Fruit fly (Drosophila melanogaster) whole organism, embryonic: ENCODE results near the gene HP1b.

Experiments
- Atf-2 ChIP-seq: fragments of 200-800 bp; sonication (Bioruptor generic); optimal IDR thresholded peaks from 2 replicates; lab custom pipeline; 2016; ENCODE audit warnings: missing biosample characterization, missing genetic modification characterization
- BEAF-32 ChIP-seq: fragments of 200-800 bp; sonication (Bioruptor generic); optimal IDR thresholded peaks from 3 replicates; lab custom pipeline; 2017; ENCODE audit warnings: missing biosample characterization, missing genetic modification characterization, mild to moderate bottlenecking, moderate library complexity, missing genetic modification reagents
- CG10147 ChIP-seq: fragments of 200-800 bp; sonication (Bioruptor generic); optimal IDR thresholded peaks from 2 replicates; lab custom pipeline; 2019; ENCODE audit warnings: missing biosample characterization, mild to moderate bottlenecking, missing genetic modification characterization, moderate library complexity
- CG10321 ChIP-seq: fragments of 200-800 bp; sonication (Bioruptor generic); IDR thresholded peaks from 2 replicates; pipeline ENCODE4 v1.3.6; 2022; ENCODE audit warnings: missing biosample characterization, missing genetic modification characterization
- CG10431 ChIP-seq: fragments of 200-800 bp; sonication (Bioruptor generic); optimal IDR thresholded peaks from 3 replicates; lab custom pipeline; 2018; ENCODE audit warnings: missing biosample characterization, mild to moderate bottlenecking, missing genetic modification characterization
- CG11696 ChIP-seq: fragments of 200-800 bp; sonication (Bioruptor generic); IDR thresholded peaks from 2 replicates; pipeline ENCODE4 v1.3.6; 2022; ENCODE audit warnings: missing biosample characterization, missing genetic modification characterization
- CG12155 ChIP-seq: fragments of 200-800 bp; sonication (Bioruptor generic); optimal IDR thresholded peaks from 3 replicates; lab custom pipeline; 2016; ENCODE audit warnings: missing biosample characterization, missing genetic modification characterization
- CG12219 ChIP-seq: fragments of 200-800 bp; sonication (Bioruptor generic); optimal IDR thresholded peaks from 3 replicates; lab custom pipeline; 2018; ENCODE audit warnings: missing biosample characterization, mild to moderate bottlenecking, missing genetic modification characterization
- CG15269 ChIP-seq: fragments of 200-800 bp; sonication (Bioruptor generic); optimal IDR thresholded peaks from 2 replicates; lab custom pipeline; 2018; ENCODE audit warnings: missing biosample characterization, mild to moderate bottlenecking, missing genetic modification characterization, moderate library complexity
- CG15696 ChIP-seq: fragments of 200-800 bp; sonication (Bioruptor generic); optimal IDR thresholded peaks from 2 replicates; lab custom pipeline; 2019; ENCODE audit warnings: missing biosample characterization, mild to moderate bottlenecking, missing genetic modification characterization, moderate library complexity
- CG18011 ChIP-seq: fragments of 200-800 bp; sonication (Bioruptor generic); optimal IDR thresholded peaks from 2 replicates; lab custom pipeline; 2017; ENCODE audit warnings: missing biosample characterization, missing genetic modification characterization, mild to moderate bottlenecking, moderate library complexity, missing genotype
- CG30020 ChIP-seq: fragments of 200-800 bp; optimal IDR thresholded peaks from 2 replicates; lab custom pipeline; 2019; ENCODE audit warnings: missing biosample characterization, mild to moderate bottlenecking, missing genetic modification characterization, moderate library complexity
- CG3163 ChIP-seq: fragments of 200-800 bp; sonication (Bioruptor generic); optimal IDR thresholded peaks from 3 replicates; lab custom pipeline; 2016; ENCODE audit warnings: missing biosample characterization, missing genetic modification characterization
- CG33213 ChIP-seq: fragments of 200-800 bp; sonication (Bioruptor generic); optimal IDR thresholded peaks from 3 replicates; lab custom pipeline; 2016; ENCODE audit warnings: missing biosample characterization, missing genetic modification characterization
- CG3838 ChIP-seq: fragments of 200-800 bp; sonication (Bioruptor generic); optimal IDR thresholded peaks from 3 replicates; lab custom pipeline; 2016; ENCODE audit warnings: missing biosample characterization, missing genetic modification characterization
- CG4360 ChIP-seq: fragments of 200-800 bp; sonication (Bioruptor generic); IDR thresholded peaks from 2 replicates; pipeline ENCODE4 v1.3.6; 2022; ENCODE audit warnings: missing biosample characterization, missing genetic modification characterization
- CG4404 ChIP-seq: fragments of 200-800 bp; sonication (Bioruptor generic); IDR thresholded peaks from 2 replicates; pipeline ENCODE4 v1.3.6; 2022; ENCODE audit warnings: missing biosample characterization, missing genetic modification characterization
- CG4854 ChIP-seq: fragments of 200-800 bp; sonication (Bioruptor generic); optimal IDR thresholded peaks from 2 replicates; lab custom pipeline; 2016; ENCODE audit warnings: missing biosample characterization, missing genetic modification characterization, inconsistent platforms
- CG6689 ChIP-seq: fragments of 200-800 bp; sonication (Bioruptor generic); IDR thresholded peaks from 2 replicates; pipeline ENCODE4 v1.3.6; 2022; ENCODE audit warnings: missing biosample characterization, missing genetic modification characterization
- CG7786 ChIP-seq: fragments of 200-800 bp; sonication (Bioruptor generic); optimal IDR thresholded peaks from 2 replicates; lab custom pipeline; 2016; ENCODE audit warnings: missing biosample characterization, missing genetic modification characterization
- CG8388 ChIP-seq: fragments of 200-800 bp; sonication (Bioruptor generic); optimal IDR thresholded peaks from 2 replicates; lab custom pipeline; 2019; ENCODE audit warnings: missing biosample characterization, mild to moderate bottlenecking, missing genetic modification characterization, moderate library complexity
- CG8944 ChIP-seq: fragments of 200-800 bp; sonication (Bioruptor generic); optimal IDR thresholded peaks from 3 replicates; lab custom pipeline; 2016; ENCODE audit warnings: missing biosample characterization, missing genetic modification characterization
- CG9437 ChIP-seq: fragments of 200-800 bp; sonication (Bioruptor generic); optimal IDR thresholded peaks from 2 replicates; lab custom pipeline; 2018; ENCODE audit warnings: missing biosample characterization, mild to moderate bottlenecking, missing genetic modification characterization
- Dref ChIP-seq: fragments of 200-800 bp; sonication (Bioruptor generic); IDR thresholded peaks from 2 replicates; pipeline ENCODE4 v1.3.6; 2022; ENCODE audit warnings: missing biosample characterization, missing genetic modification characterization
- ERR ChIP-seq: fragments of 200-800 bp; sonication (Bioruptor generic); optimal IDR thresholded peaks from 2 replicates; lab custom pipeline; 2016; ENCODE audit warnings: missing biosample characterization, missing genetic modification characterization
- HLH3B ChIP-seq: fragments of 200-800 bp; sonication (Bioruptor generic); IDR thresholded peaks from 2 replicates; pipeline ENCODE4 v1.3.6; 2022; ENCODE audit warnings: missing biosample characterization, missing genetic modification characterization
- HLH54F ChIP-seq: fragments of 200-800 bp; sonication (Bioruptor generic); optimal IDR thresholded peaks from 3 replicates; lab custom pipeline; 2016; ENCODE audit warnings: missing biosample characterization, missing genetic modification characterization
- HLHmδ ChIP-seq: fragments of 200-800 bp; sonication (Bioruptor generic); optimal IDR thresholded peaks from 2 replicates; lab custom pipeline; 2018; ENCODE audit warnings: missing biosample characterization, mild to moderate bottlenecking, missing genetic modification characterization, moderate library complexity
- Lim3 ChIP-seq: fragments of 200-800 bp; sonication (Bioruptor generic); IDR thresholded peaks from 2 replicates; pipeline ENCODE4 v1.3.6; 2022; ENCODE audit warnings: missing biosample characterization, missing genetic modification characterization
- MTF-1 ChIP-seq: fragments of 200-800 bp; sonication (Bioruptor generic); optimal IDR thresholded peaks from 2 replicates; lab custom pipeline; 2018; ENCODE audit warnings: missing biosample characterization, mild to moderate bottlenecking, missing genetic modification characterization, borderline replicate concordance
- ara ChIP-seq: fragments of 200-800 bp; sonication (Bioruptor generic); IDR thresholded peaks from 2 replicates; pipeline ENCODE4 v1.3.6; 2022; ENCODE audit warnings: missing biosample characterization, missing genetic modification characterization
- ato ChIP-seq: fragments of 200-800 bp; sonication (Bioruptor generic); IDR thresholded peaks from 2 replicates; pipeline ENCODE4 v1.3.6; 2022; ENCODE audit warnings: missing biosample characterization, missing genetic modification characterization; ENCODE audit not compliant: partially characterized antibody
- bigmax ChIP-seq: fragments of 200-800 bp; sonication (Bioruptor generic); optimal IDR thresholded peaks from 2 replicates; lab custom pipeline; 2018; ENCODE audit warnings: missing biosample characterization, mild to moderate bottlenecking, missing genetic modification characterization
- cwo ChIP-seq: fragments of 200-800 bp; sonication (Bioruptor generic); optimal IDR thresholded peaks from 3 replicates; lab custom pipeline; 2017; ENCODE audit warnings: missing biosample characterization, missing genetic modification characterization, mild to moderate bottlenecking, moderate library complexity, missing genetic modification reagents
- da ChIP-seq: fragments of 200-800 bp; sonication (Bioruptor generic); optimal IDR thresholded peaks from 2 replicates; lab custom pipeline; 2016; ENCODE audit warnings: missing biosample characterization, missing genetic modification characterization
- esg ChIP-seq: fragments of 200-800 bp; sonication (Bioruptor generic); conservative IDR thresholded peaks from 2 replicates; pipeline ENCODE4 v1.3.6; 2022; ENCODE audit warnings: missing biosample characterization, missing genetic modification characterization
- gro ChIP-seq: fragments of 200-800 bp; sonication (Bioruptor generic); optimal IDR thresholded peaks from 2 replicates; lab custom pipeline; 2016; ENCODE audit warnings: missing biosample characterization, missing genetic modification characterization
- gsb-n ChIP-seq: fragments of 200-800 bp; sonication (Bioruptor generic); optimal IDR thresholded peaks from 3 replicates; lab custom pipeline; 2018; ENCODE audit warnings: missing biosample characterization, mild to moderate bottlenecking, missing genetic modification characterization
- hb ChIP-seq: fragments of 200-800 bp; sonication (Bioruptor generic); IDR thresholded peaks from 3 replicates; pipeline ENCODE4 v1.3.6; 2022; ENCODE audit warnings: missing biosample characterization, missing genetic modification characterization; ENCODE audit not compliant: partially characterized antibody
- hbn ChIP-seq: fragments of 200-800 bp; sonication (Bioruptor generic); IDR thresholded peaks from 2 replicates; pipeline ENCODE4 v1.3.6; 2022; ENCODE audit warnings: missing biosample characterization, missing genetic modification characterization; ENCODE audit not compliant: partially characterized antibody
- otp ChIP-seq: fragments of 200-800 bp; sonication (Bioruptor generic); IDR thresholded peaks from 3 replicates; pipeline ENCODE4, ENCODE4 v1.3.6; 2022; ENCODE audit warnings: missing biosample characterization, missing genetic modification characterization
- pros ChIP-seq: fragments of 200-800 bp; sonication (Bioruptor generic); optimal IDR thresholded peaks from 3 replicates; lab custom pipeline; 2019; ENCODE audit warnings: missing biosample characterization, mild to moderate bottlenecking, missing genetic modification characterization, moderate library complexity
- sc ChIP-seq, 3 experiments: fragments of >200 bp in 2 of 3; fragments of 200-800 bp in 1 of 3; sonication (Bioruptor generic) in 1 of 3; optimal IDR thresholded peaks; 2 replicates in 2 of 3; 3 replicates in 1 of 3; lab custom pipeline; 2017; ENCODE audit warnings: mild to moderate bottlenecking in 1 of 3, missing biosample characterization in 1 of 3, missing genetic modification characterization in 1 of 3, missing genetic modification reagents in 1 of 3
- sens-2 ChIP-seq: fragments of 200-800 bp; sonication (Bioruptor generic); IDR thresholded peaks from 2 replicates; pipeline ENCODE4 v1.3.6; 2022; ENCODE audit warnings: missing biosample characterization, missing genetic modification characterization
- tll ChIP-seq, 2 experiments: fragments of 200-800 bp in 1 of 2; fragments of >200 bp in 1 of 2; sonication (Bioruptor generic) in 1 of 2; optimal IDR thresholded peaks; 2 replicates each; lab custom pipeline; 2017 to 2019; ENCODE audit warnings: missing biosample characterization in 2 of 2, missing genetic modification characterization in 2 of 2, mild to moderate bottlenecking in 1 of 2, moderate library complexity in 1 of 2
- toy ChIP-seq: fragments of 200-800 bp; sonication (Bioruptor generic); IDR thresholded peaks from 2 replicates; pipeline ENCODE4 v1.3.6; 2022; ENCODE audit warnings: missing biosample characterization, missing genetic modification characterization
- trh ChIP-seq: fragments of 200-800 bp; sonication (Bioruptor generic); optimal IDR thresholded peaks from 2 replicates; lab custom pipeline; 2016; ENCODE audit warnings: missing biosample characterization, missing genetic modification characterization
- tx ChIP-seq: fragments of 200-800 bp; sonication (Bioruptor generic); optimal IDR thresholded peaks from 2 replicates; lab custom pipeline; 2016; ENCODE audit warnings: missing biosample characterization, missing genetic modification characterization
- zf30C ChIP-seq: fragments of 200-800 bp; sonication (Bioruptor generic); optimal IDR thresholded peaks from 3 replicates; lab custom pipeline; 2018; ENCODE audit warnings: missing biosample characterization, mild to moderate bottlenecking, missing genetic modification characterization

The HP1b gene

dm6 chrX:9127264-9128011 is 46.6 kb downstream of the HP1b start (continued):
- TF ChIP-seq HLH3B (GFP tag; lab: Robert Waterston, UW): 0 out of 2 replicates have a peak, but pooled peaks have one; percentile 18
- TF ChIP-seq Lim3: no peak
- no peak for TF ChIP-seq HLH54F
- no peak for TF ChIP-seq cwo (GFP tag; lab: Kevin White, UChicago)
- peak; percentile 95 for TF ChIP-seq pros (GFP tag; lab: Kevin White, UChicago)
- no peak for TF ChIP-seq gro (GFP tag; lab: Kevin White, UChicago)
- TF ChIP-seq CG7786 (GFP tag; lab: Kevin White, UChicago): peak; percentile 1
- no peak for TF ChIP-seq CG18011 (GFP tag; lab: Kevin White, UChicago)
- no peak for TF ChIP-seq Atf-2 (GFP tag; lab: Kevin White, UChicago)
- TF ChIP-seq bigmax (GFP tag; lab: Kevin White, UChicago): no peak
- TF ChIP-seq CG10431 (GFP tag; lab: Kevin White, UChicago): no peak
- TF ChIP-seq CG11696 (GFP tag; lab: Robert Waterston, UW): peak; percentile 76
- TF ChIP-seq da (GFP tag; lab: Kevin White, UChicago): no peak
- TF ChIP-seq Dref (GFP tag; lab: Robert Waterston, UW): no peak
- no peak for TF ChIP-seq CG30020 (tag; lab: Kevin White, UChicago)
- TF ChIP-seq HLHmδ (GFP tag; lab: Kevin White, UChicago): no peak
- no peak for TF ChIP-seq CG10147 (GFP tag; lab: Kevin White, UChicago)
- TF ChIP-seq ara (GFP tag; lab: Robert Waterston, UW): no peak
- no peak for TF ChIP-seq otp (GFP tag; lab: Robert Waterston, UW)
- TF ChIP-seq CG33213 (GFP tag; lab: Kevin White, UChicago): no peak
- TF ChIP-seq hb (GFP tag; lab: Robert Waterston, UW): no peak
- TF ChIP-seq esg (GFP tag; lab: Robert Waterston, UW): 0 out of 2 replicates have a peak, but pooled peaks have one; percentile 12
- no peak for TF ChIP-seq sc (optimal IDR thresholded peaks at IDR 0.05; lab: Kevin White, UChicago)
- no peak for TF ChIP-seq sc (GFP tag; optimal IDR thresholded peaks at IDR 0.05; lab: Kevin White, UChicago)
- peak; percentile 38 for TF ChIP-seq CG6689 (GFP tag; lab: Robert Waterston, UW)
- peak in 1 of 2 experiments; percentile 54 for TF ChIP-seq tll (GFP tag; optimal IDR thresholded peaks at IDR 0.05; lab: Kevin White, UChicago)
- no peak for TF ChIP-seq CG15696
- no peak for TF ChIP-seq BEAF-32 (GFP tag; lab: Kevin White, UChicago)
- no peak for TF ChIP-seq zf30C (GFP tag; lab: Kevin White, UChicago)
- TF ChIP-seq sens-2 (GFP tag; lab: Robert Waterston, UW): no peak
- no peak for TF ChIP-seq trh
- no peak for TF ChIP-seq MTF-1 (GFP tag; lab: Kevin White, UChicago)
- TF ChIP-seq gsb-n (tag; lab: Kevin White, UChicago): no peak
- no peak for TF ChIP-seq toy (GFP tag; lab: Robert Waterston, UW)
- TF ChIP-seq CG4404 (GFP tag; lab: Robert Waterston, UW): no peak
- no peak for TF ChIP-seq CG4854 (GFP tag; lab: Kevin White, UChicago)
- TF ChIP-seq CG9437: no peak
- TF ChIP-seq CG15269 (tag; lab: Kevin White, UChicago): no peak
- TF ChIP-seq CG4360 (GFP tag; lab: Robert Waterston, UW): no peak
- no peak for TF ChIP-seq CG10321 (GFP tag; lab: Robert Waterston, UW)
- TF ChIP-seq tx: no peak
- no peak for TF ChIP-seq CG3838 (GFP tag; lab: Kevin White, UChicago)
- peak; percentile 16 for TF ChIP-seq CG8944
- no peak for TF ChIP-seq CG3163 (GFP tag; lab: Kevin White, UChicago)
- TF ChIP-seq CG12219: no peak
- TF ChIP-seq hbn (GFP tag; lab: Robert Waterston, UW): no peak
- no peak for TF ChIP-seq CG8388 (GFP tag; lab: Kevin White, UChicago)
- TF ChIP-seq CG12155 (GFP tag; lab: Kevin White, UChicago): no peak
- TF ChIP-seq ERR (GFP tag; lab: Kevin White, UChicago): no peak
- no peak for TF ChIP-seq ato (GFP tag; lab: Robert Waterston, UW)
